Worm (Caenorhabditis elegans) whole organism, L1 larva: Measurements from ENCODE around the gene Y6G8.8.

Experiments
- C16A3.4 ChIP-seq: fragments of 150-350 bp; optimal IDR thresholded peaks from 2 replicates; lab custom pipeline; 2014; ENCODE audit warnings: missing biosample characterization, missing genetic modification characterization
- C34B4.2 ChIP-seq: sonication (generic microtip); optimal IDR thresholded peaks from 2 replicates; lab custom pipeline; 2017; ENCODE audit warnings: mild to moderate bottlenecking, missing genetic modification characterization, missing compliant biosample characterization
- F16B12.6 ChIP-seq: fragments of 150-350 bp; optimal IDR thresholded peaks from 2 replicates; lab custom pipeline; 2014; ENCODE audit warnings: missing biosample characterization, missing genetic modification characterization
- aha-1 ChIP-seq: fragments of 150-350 bp; optimal IDR thresholded peaks from 2 replicates; lab custom pipeline; 2014; ENCODE audit warnings: missing biosample characterization, missing genetic modification characterization
- alr-1 ChIP-seq: fragments of 200-800 bp; sonication (Bioruptor generic); optimal IDR thresholded peaks from 2 replicates; lab custom pipeline; 2018; ENCODE audit warnings: borderline replicate concordance, mild to moderate bottlenecking, missing genetic modification characterization, missing compliant biosample characterization
- aly-2 ChIP-seq: fragments of 150-350 bp; optimal IDR thresholded peaks from 2 replicates; lab custom pipeline; 2014; ENCODE audit warnings: missing biosample characterization, missing genetic modification characterization
- ama-1 ChIP-seq: fragments of 150-350 bp; optimal IDR thresholded peaks from 2 replicates; lab custom pipeline; 2014
- blmp-1 ChIP-seq: fragments of 150-350 bp; optimal IDR thresholded peaks from 2 replicates; lab custom pipeline; 2014; ENCODE audit warnings: missing biosample characterization, missing genetic modification characterization
- ceh-63 ChIP-seq: fragments of 200-800 bp; sonication (Bioruptor generic); optimal IDR thresholded peaks from 2 replicates; lab custom pipeline; 2018; ENCODE audit warnings: mild to moderate bottlenecking, missing genetic modification characterization, missing compliant biosample characterization
- ceh-88 ChIP-seq: fragments of 200-800 bp; sonication (Bioruptor generic); IDR thresholded peaks from 2 replicates; pipeline ENCODE4 v1.3.6; 2022; ENCODE audit warnings: missing genetic modification characterization, missing compliant biosample characterization
- efl-3 ChIP-seq: fragments of 200-800 bp; sonication (Bioruptor generic); optimal IDR thresholded peaks from 2 replicates; lab custom pipeline; 2018; ENCODE audit warnings: mild to moderate bottlenecking, missing genetic modification characterization, missing compliant biosample characterization
- egl-13 ChIP-seq: sonication (generic microtip); optimal IDR thresholded peaks from 2 replicates; lab custom pipeline; 2016; ENCODE audit warnings: missing genotype, missing genetic modification reagents, missing genetic modification characterization, missing compliant biosample characterization
- elt-2 ChIP-seq: sonication (generic microtip); optimal IDR thresholded peaks from 2 replicates; lab custom pipeline; 2016; ENCODE audit warnings: missing genetic modification characterization, mild to moderate bottlenecking, inconsistent platforms, missing compliant biosample characterization, missing genetic modification reagents
- fkh-10 ChIP-seq: sonication (generic microtip); optimal IDR thresholded peaks from 2 replicates; lab custom pipeline; 2017; ENCODE audit warnings: missing biosample characterization, missing genetic modification reagents, missing genetic modification characterization
- fkh-4 ChIP-seq: sonication (generic microtip); optimal IDR thresholded peaks from 2 replicates; lab custom pipeline; 2016; ENCODE audit warnings: missing compliant biosample characterization, missing genetic modification characterization, borderline replicate concordance
- fkh-8 ChIP-seq: sonication (generic microtip); optimal IDR thresholded peaks from 2 replicates; lab custom pipeline; 2016; ENCODE audit warnings: mild to moderate bottlenecking, missing genetic modification characterization, missing compliant biosample characterization
- grh-1 ChIP-seq: fragments of 200-800 bp; sonication (Bioruptor generic); IDR thresholded peaks from 2 replicates; pipeline ENCODE4 v1.3.6; 2022; ENCODE audit warnings: missing genetic modification reagents, missing genetic modification characterization, missing compliant biosample characterization
- hlh-4 ChIP-seq: sonication (generic microtip); optimal IDR thresholded peaks from 2 replicates; lab custom pipeline; 2016; ENCODE audit warnings: mild to moderate bottlenecking, missing genetic modification characterization, missing compliant biosample characterization
- hpl-2 ChIP-seq: fragments of 150-350 bp; optimal IDR thresholded peaks from 2 replicates; lab custom pipeline; 2014; ENCODE audit warnings: missing biosample characterization, missing genetic modification reagents, missing genetic modification characterization
- lin-15B ChIP-seq: fragments of 150-350 bp; sonication (generic microtip); optimal IDR thresholded peaks from 3 replicates; lab custom pipeline; 2014; ENCODE audit warnings: missing biosample characterization, missing genetic modification characterization
- lin-35 ChIP-seq, 2 experiments: fragments of 150-350 bp; optimal IDR thresholded peaks; 2 replicates each; lab custom pipeline; 2014; ENCODE audit warnings: missing biosample characterization in 2 of 2, missing genetic modification characterization in 2 of 2, missing genetic modification reagents in 2 of 2
- lin-39 ChIP-seq: fragments of 150-350 bp; optimal IDR thresholded peaks from 2 replicates; lab custom pipeline; 2014; ENCODE audit warnings: missing biosample characterization, missing genetic modification reagents, missing genetic modification characterization
- lir-3 ChIP-seq: sonication (generic microtip); optimal IDR thresholded peaks from 2 replicates; lab custom pipeline; 2016; ENCODE audit warnings: mild to moderate bottlenecking, missing genetic modification characterization, moderate library complexity, missing compliant biosample characterization; ENCODE audit not compliant: poor library complexity
- lsy-2 ChIP-seq, 2 experiments: fragments of 150-350 bp; optimal IDR thresholded peaks; 2 replicates each; lab custom pipeline; 2014; ENCODE audit warnings: missing biosample characterization in 2 of 2, missing genetic modification characterization in 2 of 2
- mef-2 ChIP-seq: fragments of 150-350 bp; optimal IDR thresholded peaks from 2 replicates; lab custom pipeline; 2014; ENCODE audit warnings: missing biosample characterization, missing genetic modification characterization
- mep-1 ChIP-seq: fragments of 150-350 bp; optimal IDR thresholded peaks from 2 replicates; lab custom pipeline; 2014; ENCODE audit warnings: missing biosample characterization, missing genetic modification characterization
- nhr-20 ChIP-seq: sonication (generic microtip); optimal IDR thresholded peaks from 2 replicates; lab custom pipeline; 2016; ENCODE audit warnings: mild to moderate bottlenecking, missing genetic modification characterization, missing compliant biosample characterization
- nhr-28 ChIP-seq: fragments of 150-350 bp; optimal IDR thresholded peaks from 2 replicates; lab custom pipeline; 2014; ENCODE audit warnings: missing biosample characterization, missing genetic modification characterization
- nhr-71 ChIP-seq: sonication (generic microtip); optimal IDR thresholded peaks from 2 replicates; lab custom pipeline; 2016; ENCODE audit warnings: mild to moderate bottlenecking, missing genetic modification characterization, moderate library complexity, missing compliant biosample characterization
- nhr-77 ChIP-seq: fragments of 150-350 bp; optimal IDR thresholded peaks from 2 replicates; lab custom pipeline; 2014; ENCODE audit warnings: missing biosample characterization, missing genetic modification characterization
- nhr-85 ChIP-seq: sonication (generic microtip); peaks from one replicate; lab custom pipeline; 2016; ENCODE audit warnings: missing genetic modification characterization, inconsistent platforms, missing compliant biosample characterization
- nhr-90 ChIP-seq: sonication (generic microtip); optimal IDR thresholded peaks from 2 replicates; lab custom pipeline; 2016; ENCODE audit warnings: mild to moderate bottlenecking, missing genetic modification characterization, missing compliant biosample characterization; ENCODE audit not compliant: poor library complexity
- pqm-1 ChIP-seq: sonication (generic microtip); optimal IDR thresholded peaks from 3 replicates; lab custom pipeline; 2017; ENCODE audit warnings: missing biosample characterization, missing genetic modification characterization
- rnt-1 ChIP-seq: sonication (generic microtip); optimal IDR thresholded peaks from 2 replicates; lab custom pipeline; 2016; ENCODE audit warnings: mild to moderate bottlenecking, missing genetic modification characterization, moderate library complexity, missing compliant biosample characterization
- snpc-4 ChIP-seq: fragments of 150-350 bp; optimal IDR thresholded peaks from 2 replicates; lab custom pipeline; 2014; ENCODE audit warnings: missing biosample characterization, missing genetic modification characterization
- snu-23 ChIP-seq: sonication (generic microtip); optimal IDR thresholded peaks from 2 replicates; lab custom pipeline; 2016; ENCODE audit warnings: missing genetic modification characterization, missing compliant biosample characterization
- sptf-1 ChIP-seq: fragments of 150-350 bp; optimal IDR thresholded peaks from 2 replicates; lab custom pipeline; 2014; ENCODE audit warnings: missing biosample characterization, missing genetic modification characterization
- sup-37 ChIP-seq: fragments of 200-800 bp; sonication (Bioruptor generic); optimal IDR thresholded peaks from 2 replicates; lab custom pipeline; 2018; ENCODE audit warnings: mild to moderate bottlenecking, missing genetic modification characterization, missing compliant biosample characterization
- swsn-7 ChIP-seq: sonication (generic microtip); optimal IDR thresholded peaks from 2 replicates; lab custom pipeline; 2016; ENCODE audit warnings: missing genetic modification characterization, missing compliant biosample characterization
- tlp-1 ChIP-seq: fragments of 150-350 bp; optimal IDR thresholded peaks from 2 replicates; lab custom pipeline; 2014; ENCODE audit warnings: missing biosample characterization, missing genetic modification characterization
- unc-30 ChIP-seq: sonication (generic microtip); optimal IDR thresholded peaks from 2 replicates; lab custom pipeline; 2017; ENCODE audit warnings: missing biosample characterization, missing genetic modification characterization
- unc-62 ChIP-seq: fragments of 150-350 bp; optimal IDR thresholded peaks from 2 replicates; lab custom pipeline; 2014; ENCODE audit warnings: missing biosample characterization, missing genetic modification reagents, missing genetic modification characterization
- unc-86 ChIP-seq: sonication (generic microtip); optimal IDR thresholded peaks from 2 replicates; lab custom pipeline; 2016; ENCODE audit warnings: missing genetic modification characterization, missing compliant biosample characterization
- unc-98 ChIP-seq: fragments of 200-800 bp; sonication (Bioruptor generic); IDR thresholded peaks from 2 replicates; pipeline ENCODE4 v1.3.6; 2022; ENCODE audit warnings: missing genetic modification characterization, missing compliant biosample characterization
- xbp-1 ChIP-seq: sonication (generic microtip); optimal IDR thresholded peaks from 2 replicates; lab custom pipeline; 2016; ENCODE audit warnings: missing genetic modification characterization, missing compliant biosample characterization
- ztf-4 ChIP-seq: fragments of 150-350 bp; optimal IDR thresholded peaks from 2 replicates; lab custom pipeline; 2014; ENCODE audit warnings: missing biosample characterization, missing genetic modification characterization

The Y6G8.8 gene

DNA sequence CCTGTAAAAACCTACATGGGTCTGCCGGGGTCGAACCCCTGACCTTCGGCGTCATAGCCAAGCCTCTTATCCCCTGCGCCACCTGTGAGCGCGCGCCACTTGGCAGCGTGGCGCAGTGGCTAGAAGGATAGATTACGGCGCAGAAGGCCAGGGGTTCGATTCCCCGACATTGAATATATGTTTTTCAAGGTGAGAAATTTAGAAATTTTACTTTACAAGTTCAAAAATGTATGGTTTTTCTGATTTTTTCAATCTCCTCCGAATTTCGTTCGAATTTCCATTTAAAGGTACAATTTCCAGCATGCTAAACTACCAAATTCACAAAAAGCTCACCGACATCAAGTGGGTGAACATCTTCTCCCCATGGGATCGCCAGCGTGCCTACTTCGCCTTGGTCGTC lies 39.6 kb downstream of the Y6G8.8 start, which contains the start of gene dgat-2:
Gene dgat-2, plus strand, starts transcription at position 301 of the 400 bp plus-strand sequence.
- TF ChIP-seq mep-1 (tag; lab: Kevin White, UChicago) = no peak
- TF ChIP-seq grh-1 (GFP tag; lab: Robert Waterston, UW) = no peak
- TF ChIP-seq fkh-10 = no peak
- no peak for TF ChIP-seq unc-86
- no peak for TF ChIP-seq sup-37 (GFP tag; lab: Kevin White, UChicago)
- no peak for TF ChIP-seq lin-39 (tag; lab: Kevin White, UChicago)
- no peak for TF ChIP-seq mef-2
- TF ChIP-seq unc-62 (GFP tag; lab: Kevin White, UChicago) = no peak
- no peak for TF ChIP-seq ceh-63
- no peak for TF ChIP-seq ama-1 (lab: Kevin White, UChicago)
- TF ChIP-seq egl-13 = no peak
- TF ChIP-seq sptf-1 (tag; lab: Kevin White, UChicago) = no peak
- TF ChIP-seq hlh-4 (tag; lab: Kevin White, UChicago) = no peak

DNA sequence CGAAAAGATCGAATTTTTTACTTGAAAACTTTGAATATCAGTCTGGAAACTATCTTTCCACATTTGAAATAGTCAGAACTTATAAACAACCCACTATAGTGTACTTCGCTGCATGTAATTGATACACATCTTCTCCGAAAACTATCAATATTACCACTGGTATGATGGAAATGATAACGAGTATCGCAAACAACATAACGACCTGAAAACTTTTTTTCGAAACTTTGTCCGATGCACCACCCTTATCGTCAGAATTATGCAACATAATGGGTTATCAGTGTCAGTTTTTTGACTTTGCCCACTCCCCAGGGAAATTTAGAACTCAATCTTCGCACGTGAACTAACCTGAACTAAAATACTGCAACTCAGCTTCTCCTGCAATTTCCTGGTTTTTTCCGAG lies 41.9 kb downstream of the Y6G8.8 start:
- TF ChIP-seq unc-30 (no peak), nhr-20 (tag; lab: Kevin White, UChicago) (peak; percentile 44), pqm-1 (tag; lab: Kevin White, UChicago) (peak; percentile 69), efl-3 (GFP tag; lab: Kevin White, UChicago) (no peak), C16A3.4 (tag; lab: Kevin White, UChicago) (no peak), C34B4.2 (tag; lab: Kevin White, UChicago) (no peak), lin-35 (GFP tag; optimal IDR thresholded peaks at IDR 0.05; lab: Kevin White, UChicago) (peak in 1 of 2 experiments; percentile 4), elt-2 (tag; lab: Kevin White, UChicago) (peak; percentile 93)

ce11 chrV:17664367-17664766 lies 44.0 kb downstream of the Y6G8.8 start:
- TF ChIP-seq lin-15B = no peak
- no peak for TF ChIP-seq swsn-7 (tag; lab: Kevin White, UChicago)
- no peak for TF ChIP-seq xbp-1 (tag; lab: Kevin White, UChicago)
- no peak for TF ChIP-seq blmp-1 (tag; lab: Kevin White, UChicago)
- no peak for TF ChIP-seq nhr-28 (tag; lab: Kevin White, UChicago)
- TF ChIP-seq nhr-71 (tag; lab: Kevin White, UChicago) = no peak
- no peak for TF ChIP-seq fkh-4 (tag; lab: Kevin White, UChicago)
- TF ChIP-seq nhr-85 (tag; lab: Kevin White, UChicago) = no peak
- no peak for TF ChIP-seq hpl-2 (GFP tag; lab: Kevin White, UChicago)
- TF ChIP-seq snu-23 (GFP tag; lab: Kevin White, UChicago) = no peak
- TF ChIP-seq, all 84 proteins: peak for 0

ce11 chrV:17665906-17666305 lies 45.5 kb downstream of the Y6G8.8 start, which contains the start of gene F59A1.11:
F59A1.11 (minus strand) TSS chrV:17666006.
- TF ChIP-seq F16B12.6 (tag; lab: Kevin White, UChicago) = no peak
- TF ChIP-seq lir-3 (tag; lab: Kevin White, UChicago) = no peak
- TF ChIP-seq fkh-8 = no peak
- no peak for TF ChIP-seq nhr-90 (tag; lab: Kevin White, UChicago)
- TF ChIP-seq aly-2 (tag; lab: Kevin White, UChicago) = no peak
- TF ChIP-seq lsy-2 (tag; optimal IDR thresholded peaks at IDR 0.05; lab: Kevin White, UChicago) = no peak
- no peak for TF ChIP-seq nhr-77 (tag; lab: Kevin White, UChicago)
- no peak for TF ChIP-seq tlp-1 (tag; lab: Kevin White, UChicago)
- TF ChIP-seq aha-1 (tag; lab: Kevin White, UChicago) = no peak
- TF ChIP-seq unc-86 = no peak
- TF ChIP-seq rnt-1 (tag; lab: Kevin White, UChicago) = no peak
- no peak for TF ChIP-seq alr-1 (tag; lab: Kevin White, UChicago)
- TF ChIP-seq ztf-4 = no peak
- no peak for TF ChIP-seq lin-39 (tag; lab: Kevin White, UChicago)
- TF ChIP-seq ceh-88 (GFP tag; lab: Robert Waterston, UW) = no peak
- TF ChIP-seq nhr-28 (tag; lab: Kevin White, UChicago) = no peak
- no peak for TF ChIP-seq unc-98 (GFP tag; lab: Robert Waterston, UW)
- no peak for TF ChIP-seq snpc-4
